Fruit fly (Drosophila melanogaster) S2 (cell line): ENCODE measurements around the gene HDAC4.

Source experiments
- CG8478 ChIP-seq: fragments of >200 bp; optimal IDR thresholded peaks from 2 replicates; lab custom pipeline; 2018
- CTCF ChIP-seq, 2 experiments: fragments of >200 bp; optimal IDR thresholded peaks; 2 replicates each; lab custom pipeline; 2018

HDAC4 gene

DNA sequence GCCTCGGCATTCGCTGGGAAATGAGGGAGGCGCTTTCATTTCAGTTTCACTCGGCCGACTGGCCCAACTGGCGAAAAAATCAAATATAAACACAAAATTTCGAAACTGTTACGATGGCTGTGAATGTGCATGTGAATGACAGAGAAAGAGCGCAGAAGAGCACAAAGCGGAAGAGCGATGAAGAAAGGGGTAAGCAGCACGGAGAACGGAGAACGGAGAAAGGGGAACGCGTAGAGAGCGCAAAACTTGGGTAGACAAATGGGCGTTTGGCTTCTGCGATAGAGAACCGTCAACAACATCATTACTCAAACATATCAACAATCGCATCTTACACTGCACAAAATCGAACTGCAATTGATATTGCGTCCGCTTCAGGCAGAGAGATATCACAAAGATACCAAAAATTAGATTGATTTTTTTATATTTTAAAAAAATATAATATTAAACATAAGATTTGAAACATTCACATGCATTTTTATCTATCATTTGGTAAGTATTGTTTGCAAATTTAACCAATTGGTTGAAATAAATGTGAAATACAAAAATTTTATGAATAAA lies 12.7 kb downstream of the HDAC4 start:
- no peak for TF ChIP-seq CG8478 (lab: Kevin White, UChicago)

- TF ChIP-seq CG8478 (lab: Kevin White, UChicago) (no peak), CTCF (optimal IDR thresholded peaks at IDR 0.05; lab: Kevin White, UChicago) (no peak)
Measured at dm6 chrX:13258757-13259067, 26.7 kb downstream of the HDAC4 start, which contains the start of gene comt. TSS of gene comt (plus strand) at chrX:13259021.

dm6 chrX:13258048-13258756 lies 27.2 kb downstream of the HDAC4 start, which contains the start of the genes mew and CG15742:
TSS of gene mew (minus strand) at chrX:13258490.
TSS of gene CG15742 (minus strand) at chrX:13258495.
- TF ChIP-seq CG8478 (lab: Kevin White, UChicago) (no peak), CTCF (optimal IDR thresholded peaks at IDR 0.05; lab: Kevin White, UChicago) (peak in 1 of 2 experiments; percentile 17)

- TF ChIP-seq CTCF (optimal IDR thresholded peaks at IDR 0.05; lab: Kevin White, UChicago): peak; percentile 33 to 46
- TF ChIP-seq CG8478 (lab: Kevin White, UChicago): no peak
Measured at dm6 chrX:13256967-13257366, 28.5 kb downstream of the HDAC4 start.

DNA sequence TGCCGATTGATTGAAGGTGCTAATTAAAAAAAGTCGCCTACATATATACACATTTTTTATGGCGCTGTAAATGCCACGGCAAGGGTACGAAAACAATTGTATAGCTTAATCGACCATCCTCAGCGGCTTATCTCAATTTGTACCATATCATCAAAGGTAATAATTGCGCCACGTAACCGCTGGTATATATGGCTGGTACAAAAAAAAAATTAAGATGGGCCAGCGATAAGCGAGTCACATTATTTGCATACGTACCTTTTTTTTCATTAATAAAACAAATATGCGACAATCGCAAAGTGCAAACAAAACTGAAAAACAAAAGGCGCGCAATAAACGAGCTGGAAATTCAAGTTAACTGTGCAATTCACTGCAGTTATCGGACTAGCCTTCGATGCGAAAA lies 31.0 kb downstream of the HDAC4 start:
- TF ChIP-seq CG8478 (lab: Kevin White, UChicago) (no peak), CTCF (optimal IDR thresholded peaks at IDR 0.05; lab: Kevin White, UChicago) (no peak)

DNA sequence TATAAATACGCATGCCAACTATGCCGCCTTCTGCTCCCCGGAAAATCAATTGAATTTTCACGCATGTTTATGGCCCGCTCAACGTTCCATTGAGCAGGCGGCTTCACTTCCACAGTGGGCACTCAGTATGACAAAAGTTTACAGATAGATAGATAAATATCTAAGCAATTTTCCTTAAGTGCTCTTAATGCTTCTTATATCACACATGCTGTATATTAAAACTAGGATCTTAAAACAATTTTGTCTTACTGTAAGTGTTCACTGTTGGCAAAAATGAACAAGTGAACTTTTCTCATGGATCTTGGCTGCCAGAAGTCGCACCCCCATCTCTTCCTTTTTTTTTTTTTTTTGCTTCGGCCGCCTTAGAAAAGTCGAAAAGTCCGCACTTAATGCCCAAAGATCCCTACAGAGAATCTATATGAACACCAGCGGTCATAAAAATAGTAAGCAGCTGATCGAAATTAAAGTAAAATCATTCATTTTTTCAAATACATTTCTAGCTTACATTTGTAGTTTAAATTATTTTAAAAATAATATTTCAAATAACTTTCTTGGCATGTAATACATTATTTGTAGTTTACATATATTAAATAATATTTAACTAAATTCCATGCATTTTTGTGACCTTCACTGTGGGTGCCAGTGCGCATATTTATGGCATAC lies 32.2 kb downstream of the HDAC4 start:
- TF ChIP-seq CG8478 (lab: Kevin White, UChicago) (no peak), CTCF (optimal IDR thresholded peaks at IDR 0.05; lab: Kevin White, UChicago) (no peak)

DNA sequence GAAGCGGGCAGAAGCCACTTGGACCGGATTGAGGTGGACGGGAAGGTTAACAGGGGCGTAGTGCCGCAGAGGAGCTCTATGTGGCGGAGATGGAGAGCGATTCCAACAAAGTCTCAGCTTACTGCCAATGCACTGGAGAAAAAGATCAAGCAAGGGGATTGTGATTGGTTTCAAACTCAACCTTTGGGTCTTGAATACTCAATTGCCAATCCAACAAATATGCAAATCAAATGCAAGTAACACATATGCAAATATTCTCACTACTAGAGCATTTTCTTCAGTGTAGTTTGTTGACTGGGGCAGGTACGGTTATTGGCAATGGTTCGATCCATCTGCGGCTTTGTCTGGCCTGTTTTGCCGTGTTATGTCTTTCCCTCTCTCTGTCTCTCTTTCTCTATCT lies 34.1 kb downstream of the HDAC4 start:
- TF ChIP-seq CTCF (optimal IDR thresholded peaks at IDR 0.05; lab: Kevin White, UChicago) (no peak), CG8478 (lab: Kevin White, UChicago) (no peak)

DNA sequence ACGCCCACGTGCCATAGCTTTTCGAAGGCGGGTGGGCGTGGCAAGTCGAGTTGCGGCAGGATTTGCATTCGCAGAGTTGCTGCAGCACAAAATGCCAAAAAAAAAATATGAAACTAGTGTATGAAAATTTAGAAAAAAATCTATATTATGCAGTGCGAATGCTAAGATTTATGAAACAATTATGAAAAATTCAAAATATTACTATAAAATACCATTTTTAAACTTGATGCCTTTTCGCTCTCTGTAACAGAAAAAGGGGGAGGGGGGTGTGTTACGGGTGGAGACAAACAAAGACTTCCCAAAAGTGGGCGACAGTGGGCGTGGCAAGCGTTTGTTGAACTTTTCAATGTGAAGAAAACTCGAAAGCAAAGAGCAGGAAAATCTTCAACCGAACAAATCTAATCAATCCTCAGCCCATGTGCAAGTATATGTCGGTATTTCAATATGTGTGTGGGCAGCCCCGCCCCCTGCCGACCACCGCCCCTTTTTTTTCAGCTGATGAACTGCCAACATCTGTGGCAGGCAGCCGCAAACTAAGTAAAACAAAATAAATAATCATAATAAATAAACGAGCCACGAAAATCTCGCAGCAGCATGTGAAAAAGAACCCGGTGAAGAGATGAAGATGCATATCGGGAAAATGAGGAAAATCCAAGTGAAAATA lies 35.6 kb downstream of the HDAC4 start:
- TF ChIP-seq CG8478 (lab: Kevin White, UChicago): no peak
- no peak for TF ChIP-seq CTCF (optimal IDR thresholded peaks at IDR 0.05; lab: Kevin White, UChicago)

DNA sequence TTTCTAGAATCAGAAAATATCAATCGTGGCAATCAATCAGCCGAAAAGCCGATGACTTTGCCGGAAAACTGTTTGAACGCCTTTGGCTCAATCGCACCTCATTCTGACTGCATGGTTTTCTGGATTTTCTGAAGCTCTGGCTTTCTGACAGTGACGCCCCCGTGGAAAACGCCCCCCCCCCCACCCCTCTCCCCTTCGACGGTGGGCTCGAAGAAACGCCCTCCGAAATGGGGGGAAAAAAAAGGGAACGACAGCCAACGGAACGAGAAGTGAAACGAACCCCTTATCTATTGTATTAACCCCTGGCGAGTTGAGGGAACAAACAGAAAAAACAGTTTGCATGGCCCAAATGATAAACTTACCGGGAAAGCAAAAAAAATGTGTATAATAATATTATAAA lies 36.9 kb downstream of the HDAC4 start:
- TF ChIP-seq CG8478 (lab: Kevin White, UChicago) (no peak), CTCF (optimal IDR thresholded peaks at IDR 0.05; lab: Kevin White, UChicago) (no peak)

DNA sequence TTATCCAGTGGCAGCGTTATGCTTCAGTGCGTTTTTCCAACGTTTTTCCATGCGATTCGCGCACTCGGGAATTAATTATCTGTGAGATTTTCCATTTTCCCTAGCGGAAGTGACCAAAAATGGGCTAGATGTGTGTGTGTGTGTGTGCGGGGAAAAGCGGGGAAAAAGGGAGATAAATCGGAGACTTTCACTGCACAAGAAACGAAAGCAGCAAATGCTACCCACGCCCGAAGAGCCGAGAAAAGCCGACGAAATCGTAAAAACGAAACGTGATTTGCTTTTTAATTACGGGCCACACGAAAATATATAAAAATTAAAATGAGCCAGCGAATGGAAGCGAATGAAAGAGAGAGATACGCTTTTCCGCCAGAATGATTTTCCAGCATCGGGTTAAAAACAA lies 37.6 kb downstream of the HDAC4 start:
- TF ChIP-seq CG8478 (lab: Kevin White, UChicago) (no peak), CTCF (optimal IDR thresholded peaks at IDR 0.05; lab: Kevin White, UChicago) (no peak)

dm6 chrX:13245767-13246166 lies 39.7 kb downstream of the HDAC4 start:
- TF ChIP-seq CG8478 (lab: Kevin White, UChicago): no peak

dm6 chrX:13244462-13244861 lies 41.0 kb downstream of the HDAC4 start:
- TF ChIP-seq CTCF (optimal IDR thresholded peaks at IDR 0.05; lab: Kevin White, UChicago) (no peak), CG8478 (lab: Kevin White, UChicago) (no peak)

DNA sequence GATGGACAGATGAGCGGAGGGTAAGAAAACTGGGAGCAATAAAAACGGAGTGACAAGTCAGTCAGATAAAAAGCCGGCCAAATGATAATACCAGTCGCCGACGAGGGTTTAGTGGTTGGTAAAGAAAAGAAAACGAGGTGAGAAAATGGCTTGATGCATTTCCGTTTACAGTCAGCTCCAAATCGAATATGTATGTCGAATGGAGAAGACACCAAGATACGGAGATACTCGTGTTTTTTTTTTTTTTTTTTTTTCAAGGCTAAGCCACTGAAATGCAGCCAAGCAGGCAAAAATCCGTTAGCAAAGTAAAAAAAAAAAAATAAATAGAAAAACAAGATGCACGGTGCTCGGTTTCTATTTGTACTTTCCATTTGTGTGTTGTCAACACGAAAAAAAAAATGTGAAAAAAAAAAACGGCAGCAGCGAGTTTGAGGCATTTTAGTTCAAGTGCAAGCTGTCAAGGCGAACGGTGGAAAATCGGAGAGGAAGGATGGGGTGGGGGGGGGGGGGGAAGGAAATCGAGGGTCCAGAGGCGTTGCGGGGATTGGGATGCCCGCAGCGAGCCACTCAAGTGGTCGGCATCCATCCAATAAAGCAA lies 41.6 kb downstream of the HDAC4 start:
- TF ChIP-seq CG8478 (lab: Kevin White, UChicago): no peak
- TF ChIP-seq CTCF (optimal IDR thresholded peaks at IDR 0.05; lab: Kevin White, UChicago): no peak

- TF ChIP-seq CTCF (optimal IDR thresholded peaks at IDR 0.05; lab: Kevin White, UChicago) (no peak), CG8478 (lab: Kevin White, UChicago) (no peak)
Measured at dm6 chrX:13240812-13241211, 44.6 kb downstream of the HDAC4 start.
